Worm (Caenorhabditis elegans): ENCODE measurements around the gene R151.1.

R151.1 gene

DNA sequence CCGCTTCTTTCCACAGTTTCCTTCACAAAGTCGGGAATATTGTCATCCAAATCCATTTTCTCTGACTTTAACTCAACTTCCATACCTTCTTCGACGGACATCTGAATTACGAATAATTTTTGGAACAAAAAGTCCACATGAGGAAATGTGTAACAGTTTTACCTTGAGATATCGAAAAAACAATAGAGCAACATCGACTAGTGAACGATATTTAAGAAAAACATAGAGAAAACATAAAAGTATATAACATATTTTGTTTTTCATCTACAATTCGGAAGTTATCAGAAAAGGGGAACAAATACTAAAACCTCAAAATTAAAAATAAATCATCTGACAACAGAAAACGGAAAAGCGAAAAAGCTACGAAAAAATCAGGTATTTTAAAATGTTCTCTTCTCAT, 16.5 kb downstream of the R151.1 start, which contains the start of gene adr-2:
adr-2 (minus strand) TSS at position 101 of the 400 bp plus-strand sequence.
- TF ChIP-seq unc-62 (GFP tag; optimal IDR thresholded peaks at IDR 0.05), result no peak

DNA sequence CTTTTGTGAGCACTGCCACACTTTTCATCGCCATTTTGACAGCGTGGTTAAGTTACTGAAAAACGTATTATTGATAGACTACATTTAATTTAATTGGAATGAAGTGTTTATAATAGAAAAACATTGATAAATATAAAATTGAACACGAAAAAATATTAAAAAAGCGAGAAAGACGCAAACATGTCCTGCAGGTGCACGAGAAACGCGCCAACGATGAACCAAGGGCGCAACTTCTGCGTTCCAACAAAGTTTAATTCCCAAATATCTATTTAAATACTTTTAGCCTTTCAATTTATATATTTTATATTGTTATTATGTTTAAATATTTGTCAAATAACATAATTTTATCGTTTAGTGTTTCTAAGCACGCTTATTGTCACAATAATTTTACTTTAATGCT, 17.8 kb downstream of the R151.1 start, which contains the start of gene ndus-8:
ndus-8 (minus strand) TSS at position 55 of the 400 bp plus-strand sequence.
- TF ChIP-seq unc-62 (GFP tag; optimal IDR thresholded peaks at IDR 0.05), result no peak

DNA sequence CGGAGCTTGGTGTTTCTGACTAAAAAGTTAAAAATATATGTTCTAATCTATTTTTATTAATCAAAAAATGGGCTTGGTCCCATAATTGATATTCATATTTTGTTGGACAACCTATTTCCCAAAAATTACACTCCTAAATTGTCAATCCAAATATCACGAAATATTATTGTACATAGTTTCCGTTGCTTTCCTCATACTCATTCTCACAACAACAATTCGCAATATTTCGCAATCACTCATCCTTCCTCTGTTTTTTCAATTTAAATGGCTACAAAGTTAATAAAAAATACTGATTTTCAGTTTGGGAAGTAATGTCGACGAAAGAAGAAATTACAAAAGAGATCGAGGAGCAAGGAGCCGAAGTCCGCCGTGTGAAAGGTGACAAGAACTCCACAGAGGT, 22.4 kb downstream of the R151.1 start, which contains the start of gene pars-1:
pars-1 (plus strand) TSS at position 301 of the 400 bp plus-strand sequence.
- TF ChIP-seq unc-62 (GFP tag; optimal IDR thresholded peaks at IDR 0.05), result no peak

DNA sequence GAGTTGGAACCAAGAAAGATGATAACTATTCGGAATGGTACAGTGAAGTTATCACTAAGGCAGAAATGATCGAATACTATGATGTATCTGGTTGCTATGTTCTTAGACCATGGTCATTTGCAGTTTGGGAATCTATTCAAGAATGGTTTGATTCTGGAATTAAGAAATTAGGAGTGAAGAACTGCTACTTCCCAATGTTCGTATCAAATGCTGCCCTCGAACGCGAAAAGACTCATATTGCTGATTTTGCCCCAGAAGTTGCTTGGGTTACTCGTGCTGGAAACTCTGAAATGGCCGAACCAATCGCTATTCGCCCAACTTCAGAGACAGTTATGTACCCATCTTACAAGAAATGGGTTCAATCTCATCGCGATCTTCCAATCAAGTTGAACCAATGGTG, 23.1 kb downstream of the R151.1 start:
- no peak for TF ChIP-seq unc-62 (GFP tag; optimal IDR thresholded peaks at IDR 0.05)

DNA sequence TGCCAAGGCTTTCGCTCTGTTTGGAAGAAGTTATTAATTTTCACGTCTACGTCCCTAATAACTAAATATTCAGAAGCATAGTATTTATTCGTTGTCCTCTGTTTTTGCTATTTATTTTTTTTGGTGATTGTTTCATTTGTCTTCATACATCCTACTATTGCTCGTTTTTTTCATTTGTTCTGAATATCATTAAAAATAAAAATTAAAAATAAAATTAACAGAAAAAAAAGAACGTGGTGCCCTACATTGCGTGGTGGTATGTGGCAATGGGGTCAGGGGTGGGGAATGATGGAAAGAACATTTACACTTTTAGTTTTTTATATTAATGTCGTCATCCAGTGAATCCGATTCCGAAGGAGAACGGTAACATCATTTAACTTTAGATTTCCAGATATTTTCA, 24.7 kb downstream of the R151.1 start, which contains the start of gene ztf-31:
ztf-31 (plus strand) TSS at position 301 of the 400 bp plus-strand sequence.
- TF ChIP-seq unc-62 (GFP tag; optimal IDR thresholded peaks at IDR 0.05), result no peak

DNA sequence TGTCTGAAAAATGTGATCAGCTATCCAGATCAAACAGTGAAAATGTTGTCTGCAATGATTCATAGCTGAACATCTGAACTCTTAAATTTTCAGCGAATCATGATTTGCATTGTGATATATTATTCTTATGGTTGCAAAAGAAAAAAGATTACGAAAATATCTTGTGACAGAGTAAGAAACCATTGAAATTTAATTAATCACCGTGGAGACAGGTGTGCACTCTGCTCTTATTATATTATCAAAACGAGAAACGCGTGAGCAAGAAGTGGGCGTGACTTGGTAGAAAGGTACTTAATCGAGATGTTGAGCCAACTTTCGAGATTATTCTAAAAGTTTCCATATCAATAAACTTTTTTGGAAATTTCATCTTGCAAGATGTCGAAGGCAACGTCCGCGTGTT, 26.7 kb downstream of the R151.1 start, which contains the start of gene osm-10:
osm-10 (plus strand) TSS at position 293 of the 400 bp plus-strand sequence.
- TF ChIP-seq unc-62 (GFP tag; optimal IDR thresholded peaks at IDR 0.05), result no peak

DNA sequence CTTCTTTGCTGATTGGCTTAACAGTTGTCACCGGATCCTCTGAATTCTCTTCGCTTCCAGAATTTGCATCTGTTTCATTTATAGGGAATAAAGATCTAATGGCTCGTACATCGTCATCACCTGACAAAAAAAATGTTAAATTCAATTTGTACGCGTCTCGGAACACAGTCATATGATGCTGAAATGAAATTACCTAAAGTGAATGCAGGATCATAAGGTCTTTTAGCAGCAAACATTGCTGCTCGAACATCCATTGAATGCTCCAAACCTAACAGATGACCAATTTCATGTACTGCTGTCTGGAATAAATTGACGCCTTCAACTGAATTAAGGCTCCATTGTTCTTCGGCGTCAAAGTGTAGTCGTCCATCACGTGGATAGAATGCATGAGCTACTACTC, 30.1 kb downstream of the R151.1 start:
- TF ChIP-seq unc-62 (GFP tag; optimal IDR thresholded peaks at IDR 0.05), result no peak

DNA sequence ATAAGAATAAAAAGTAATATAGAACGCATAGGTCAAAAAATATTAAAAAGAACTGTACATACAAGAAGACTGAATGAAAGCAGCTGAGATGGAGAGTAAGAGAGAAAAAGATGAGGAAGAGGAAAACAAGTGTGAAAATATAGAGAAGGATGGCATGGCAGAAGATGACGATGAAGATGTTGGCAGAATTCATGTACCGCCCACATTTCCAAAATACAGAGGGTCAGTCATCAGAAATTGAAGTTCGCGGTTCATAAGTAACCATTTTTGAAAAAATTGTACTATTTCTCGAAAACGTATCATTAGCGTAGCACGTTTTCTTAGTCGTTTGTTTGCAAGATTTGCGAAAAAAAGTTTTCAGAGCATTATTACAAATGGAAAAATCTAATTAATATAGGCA, 31.4 kb downstream of the R151.1 start, which contains the start of gene zmp-6:
zmp-6 (minus strand) TSS at position 101 of the 400 bp plus-strand sequence.
- no peak for TF ChIP-seq unc-62 (GFP tag; optimal IDR thresholded peaks at IDR 0.05)

DNA sequence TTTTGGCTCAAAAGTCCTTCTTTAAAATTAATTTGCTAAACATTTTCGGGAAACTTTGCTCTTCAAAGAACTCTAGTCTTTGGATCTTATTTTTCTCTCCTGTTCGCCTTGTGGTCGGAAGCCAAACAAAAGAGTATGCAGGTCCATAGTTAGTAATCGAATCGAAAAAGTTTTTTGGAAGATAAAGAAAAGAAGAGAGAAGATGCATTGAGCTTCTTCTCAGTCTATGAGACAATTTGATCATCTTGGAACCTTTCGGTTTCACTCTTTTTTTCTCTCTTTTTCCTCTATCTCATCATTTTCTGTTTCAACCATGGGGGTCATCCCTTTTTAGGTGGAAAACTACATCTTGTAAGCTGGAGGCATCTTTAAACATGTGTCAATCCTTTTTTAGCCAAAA, 37.3 kb downstream of the R151.1 start:
- TF ChIP-seq unc-62 (GFP tag; optimal IDR thresholded peaks at IDR 0.05), result no peak

DNA sequence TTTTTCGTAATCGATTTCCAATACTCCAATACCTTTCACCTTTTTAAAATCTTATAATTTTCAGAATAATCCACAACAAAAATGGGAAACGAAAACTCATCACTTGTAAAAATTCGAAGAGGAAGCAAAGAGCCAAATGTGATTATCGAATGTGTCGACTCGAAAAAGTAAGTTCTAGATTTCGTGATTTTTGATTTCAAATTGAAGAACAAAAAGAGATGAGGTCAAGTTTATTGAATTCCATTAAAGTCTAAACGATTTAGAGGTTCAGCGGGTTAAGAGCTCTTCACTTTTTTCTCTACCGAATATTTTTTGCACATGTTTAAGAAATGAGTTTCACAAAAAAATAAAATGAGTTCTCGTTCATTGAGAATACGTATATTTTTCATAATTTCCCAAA, 42.6 kb downstream of the R151.1 start, which contains the start of gene B0361.4:
B0361.4 (plus strand) TSS at position 61 of the 400 bp plus-strand sequence.
- no peak for TF ChIP-seq unc-62 (GFP tag; optimal IDR thresholded peaks at IDR 0.05)

DNA sequence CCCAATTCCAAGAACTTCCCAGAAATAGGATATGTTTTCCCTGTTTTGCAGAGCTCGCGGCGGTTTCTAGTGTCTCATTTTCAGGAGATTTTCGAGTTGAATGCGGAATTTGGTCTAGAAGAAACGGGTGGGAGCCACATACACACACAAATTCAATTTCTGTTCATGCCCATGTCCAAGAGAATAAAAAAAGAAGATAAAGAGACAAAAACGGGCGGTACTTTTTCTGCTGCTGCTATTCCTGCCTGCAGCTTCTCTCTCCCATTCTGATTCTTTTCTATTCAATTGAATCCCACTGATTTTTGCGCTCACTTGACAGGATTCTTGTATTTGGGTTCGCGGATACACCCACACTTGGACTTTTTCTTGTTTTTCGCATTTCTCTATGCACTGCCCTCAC, 46.3 kb downstream of the R151.1 start:
- no peak for TF ChIP-seq unc-62 (GFP tag; optimal IDR thresholded peaks at IDR 0.05)

DNA sequence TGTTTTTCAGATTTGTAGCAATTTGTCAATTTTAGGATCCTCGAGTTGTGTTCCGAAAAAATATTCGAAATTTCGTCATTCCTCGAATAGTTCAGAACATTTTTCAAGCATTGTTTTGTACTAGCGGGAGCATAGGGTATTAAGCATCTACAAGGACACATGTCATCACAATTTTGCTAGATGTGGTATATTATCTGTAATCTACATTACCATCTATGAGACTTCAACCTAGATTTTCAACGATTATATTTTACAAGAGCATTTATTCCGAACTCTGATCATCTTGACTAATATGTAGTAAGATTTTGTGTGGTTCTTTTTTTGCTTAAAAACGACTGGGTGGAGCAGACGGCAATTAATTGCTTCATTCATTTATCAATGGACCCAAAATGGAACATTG, 46.7 kb downstream of the R151.1 start:
- TF ChIP-seq unc-62 (GFP tag; optimal IDR thresholded peaks at IDR 0.05), result no peak

All from whole organism, dauer.